Fruit fly (Drosophila melanogaster): ENCODE measurements around the gene CG5861.

DNA sequence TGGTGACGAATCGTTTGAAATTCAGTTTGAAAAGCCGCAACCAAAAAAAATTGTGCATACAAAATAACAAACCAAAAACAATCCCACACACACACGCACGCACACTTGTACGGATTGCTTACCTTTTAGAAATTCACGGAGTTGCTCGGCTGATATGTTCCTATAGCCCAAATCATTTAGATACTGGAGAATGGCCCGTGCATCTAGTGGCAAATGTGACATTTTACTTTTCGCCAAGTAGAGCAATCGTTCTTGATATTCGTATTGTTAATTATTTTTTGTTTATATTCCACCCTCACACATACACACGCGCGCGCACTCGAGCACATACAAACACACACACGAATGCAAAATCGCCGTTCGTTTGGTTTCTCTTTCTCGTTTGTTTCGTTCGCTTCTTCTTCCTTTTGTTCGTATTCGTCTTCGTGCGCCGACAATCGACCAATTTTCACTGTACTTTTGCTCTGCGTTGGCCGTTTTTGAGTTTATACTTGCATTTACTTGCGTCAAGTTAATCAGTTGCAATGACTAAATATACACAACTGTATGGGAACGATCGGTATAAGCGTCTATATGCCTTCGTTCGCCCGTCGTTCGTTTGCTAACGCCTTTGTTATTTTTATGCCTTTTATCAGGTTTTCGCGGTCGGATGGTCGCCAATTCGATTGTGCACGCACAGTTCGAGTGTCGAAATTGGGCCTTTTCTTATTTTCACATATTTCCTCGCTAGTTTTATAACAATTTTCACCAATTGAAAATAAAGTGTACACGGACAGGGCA is 44.9 kb upstream of the CG5861 start:
- no peak for TF ChIP-seq CTCF (optimal IDR thresholded peaks at IDR 0.05)
- no peak for TF ChIP-seq CG8478 (optimal IDR thresholded peaks at IDR 0.05)

All from S2 (cell line).